Fruit fly (Drosophila melanogaster) whole organism, prepupa: ENCODE measurements around the gene eEF1alpha2.

Experiments
- Blimp-1 ChIP-seq: fragments of 200-800 bp; sonication (Bioruptor generic); optimal IDR thresholded peaks from 3 replicates; lab custom pipeline; 2017; ENCODE audit warnings: missing biosample characterization, missing genetic modification characterization, mild to moderate bottlenecking, moderate library complexity, missing genetic modification reagents
- CG10631 ChIP-seq: fragments of 200-800 bp; sonication (Bioruptor generic); optimal IDR thresholded peaks from 2 replicates; lab custom pipeline; 2016; ENCODE audit warnings: missing biosample characterization, missing genetic modification characterization
- CG10669 ChIP-seq: fragments of 200-800 bp; sonication (Bioruptor generic); optimal IDR thresholded peaks from 3 replicates; lab custom pipeline; 2018; ENCODE audit warnings: missing biosample characterization, mild to moderate bottlenecking, missing genetic modification characterization, moderate library complexity
- CG11762 ChIP-seq: fragments of 200-800 bp; sonication (Bioruptor generic); optimal IDR thresholded peaks from 3 replicates; lab custom pipeline; 2016; ENCODE audit warnings: missing biosample characterization, missing genetic modification characterization; ENCODE audit not compliant: insufficient read depth
- CG11902 ChIP-seq: fragments of 200-800 bp; sonication (Bioruptor generic); optimal IDR thresholded peaks from 3 replicates; lab custom pipeline; 2016; ENCODE audit warnings: missing biosample characterization, missing genetic modification characterization
- CG15336 ChIP-seq: fragments of 200-800 bp; sonication (Bioruptor generic); IDR thresholded peaks from 2 replicates; pipeline ENCODE4 v1.3.6; 2022; ENCODE audit warnings: missing biosample characterization, missing genetic modification characterization
- CG16779 ChIP-seq: fragments of 200-800 bp; sonication (Bioruptor generic); optimal IDR thresholded peaks from 3 replicates; lab custom pipeline; 2017; ENCODE audit warnings: missing biosample characterization, mild to moderate bottlenecking, missing genetic modification characterization
- CG3032 ChIP-seq: fragments of 200-800 bp; optimal IDR thresholded peaks from 2 replicates; lab custom pipeline; 2019; ENCODE audit warnings: missing biosample characterization, mild to moderate bottlenecking, missing genetic modification characterization, moderate library complexity
- CG32006 ChIP-seq: fragments of 200-800 bp; sonication (Bioruptor generic); optimal IDR thresholded peaks from 3 replicates; lab custom pipeline; 2017; ENCODE audit warnings: missing biosample characterization, mild to moderate bottlenecking, missing genetic modification characterization
- CG3919 ChIP-seq: fragments of 200-800 bp; sonication (Bioruptor generic); optimal IDR thresholded peaks from 3 replicates; lab custom pipeline; 2016; ENCODE audit warnings: missing biosample characterization, missing genetic modification characterization
- CG4318 ChIP-seq: fragments of 200-800 bp; sonication (Bioruptor generic); optimal IDR thresholded peaks from 3 replicates; lab custom pipeline; 2017; ENCODE audit warnings: missing biosample characterization, mild to moderate bottlenecking, missing genetic modification characterization
- CG6163 ChIP-seq: fragments of 200-800 bp; sonication (Bioruptor generic); IDR thresholded peaks from 3 replicates; pipeline ENCODE4 v1.3.6; 2022; ENCODE audit warnings: missing biosample characterization, missing genetic modification characterization
- CG6276 ChIP-seq: fragments of 200-800 bp; sonication (Bioruptor generic); optimal IDR thresholded peaks from 2 replicates; lab custom pipeline; 2017; ENCODE audit warnings: missing biosample characterization, mild to moderate bottlenecking, missing genetic modification characterization
- CG6854 ChIP-seq: fragments of 200-800 bp; sonication (Bioruptor generic); optimal IDR thresholded peaks from 2 replicates; lab custom pipeline; 2017; ENCODE audit warnings: missing biosample characterization, mild to moderate bottlenecking, missing genetic modification characterization
- CG7368 ChIP-seq: fragments of 200-800 bp; sonication (Bioruptor generic); optimal IDR thresholded peaks from 3 replicates; lab custom pipeline; 2016; ENCODE audit warnings: missing biosample characterization, missing genetic modification characterization
- CG8119 ChIP-seq: fragments of 200-800 bp; sonication (Bioruptor generic); IDR thresholded peaks from 3 replicates; pipeline ENCODE4 v1.3.6; 2022; ENCODE audit warnings: missing biosample characterization, missing genetic modification characterization
- CG8319 ChIP-seq: fragments of 200-800 bp; sonication (Bioruptor generic); optimal IDR thresholded peaks from 3 replicates; lab custom pipeline; 2016; ENCODE audit warnings: missing biosample characterization, missing genetic modification characterization
- CG8632 ChIP-seq: fragments of 200-800 bp; sonication (Bioruptor generic); optimal IDR thresholded peaks from 3 replicates; lab custom pipeline; 2016; ENCODE audit warnings: missing biosample characterization, missing genetic modification characterization
- CG9139 ChIP-seq: fragments of 200-800 bp; sonication (Bioruptor generic); optimal IDR thresholded peaks from 3 replicates; lab custom pipeline; 2017; ENCODE audit warnings: missing biosample characterization, mild to moderate bottlenecking, missing genetic modification characterization
- Eip78C ChIP-seq: fragments of 200-800 bp; sonication (Bioruptor generic); peaks from one replicate; lab custom pipeline; 2016; ENCODE audit warnings: missing biosample characterization, missing genetic modification characterization
- Eip93F ChIP-seq: fragments of 200-800 bp; sonication (Bioruptor generic); optimal IDR thresholded peaks from 2 replicates; lab custom pipeline; 2016; ENCODE audit warnings: missing biosample characterization, mild to moderate bottlenecking, missing genetic modification characterization
- Ets21C ChIP-seq: fragments of 200-800 bp; sonication (Bioruptor generic); optimal IDR thresholded peaks from 3 replicates; lab custom pipeline; 2016; ENCODE audit warnings: missing biosample characterization, missing genetic modification characterization
- Gug ChIP-seq: fragments of 200-800 bp; sonication (Bioruptor generic); IDR thresholded peaks from 2 replicates; pipeline ENCODE4 v1.3.6; 2022; ENCODE audit warnings: missing biosample characterization, missing genetic modification characterization
- Hr38 ChIP-seq: sonication (Bioruptor generic); optimal IDR thresholded peaks from 2 replicates; lab custom pipeline; 2016; ENCODE audit warnings: missing biosample characterization, missing genetic modification characterization
- Hr39 ChIP-seq: fragments of 200-800 bp; sonication (Bioruptor generic); optimal IDR thresholded peaks from 2 replicates; lab custom pipeline; 2016; ENCODE audit warnings: missing biosample characterization, missing genetic modification characterization
- Met ChIP-seq: fragments of 200-800 bp; sonication (Bioruptor generic); optimal IDR thresholded peaks from 3 replicates; lab custom pipeline; 2016; ENCODE audit warnings: missing biosample characterization, missing genetic modification characterization
- Sox14 ChIP-seq: fragments of 200-800 bp; sonication (Bioruptor generic); optimal IDR thresholded peaks from 3 replicates; lab custom pipeline; 2016; ENCODE audit warnings: missing biosample characterization, missing genetic modification characterization
- achi ChIP-seq: fragments of 200-800 bp; sonication (Bioruptor generic); optimal IDR thresholded peaks from 3 replicates; lab custom pipeline; 2016; ENCODE audit warnings: missing biosample characterization, missing genetic modification characterization
- acj6 ChIP-seq: fragments of 200-800 bp; sonication (Bioruptor generic); optimal IDR thresholded peaks from 3 replicates; lab custom pipeline; 2016; ENCODE audit warnings: missing biosample characterization, missing genetic modification characterization
- cyc ChIP-seq: fragments of 200-800 bp; sonication (Bioruptor generic); optimal IDR thresholded peaks from 3 replicates; lab custom pipeline; 2016; ENCODE audit warnings: missing biosample characterization, missing genetic modification characterization
- eg ChIP-seq: fragments of 200-800 bp; sonication (Bioruptor generic); IDR thresholded peaks from 3 replicates; pipeline ENCODE4 v1.3.6; 2022; ENCODE audit warnings: missing biosample characterization, missing genetic modification characterization
- esn ChIP-seq: fragments of 200-800 bp; sonication (Bioruptor generic); optimal IDR thresholded peaks from 2 replicates; lab custom pipeline; 2016; ENCODE audit warnings: missing biosample characterization, mild to moderate bottlenecking, missing genetic modification characterization, moderate library complexity
- fd59A ChIP-seq: fragments of 200-800 bp; sonication (Bioruptor generic); optimal IDR thresholded peaks from 2 replicates; lab custom pipeline; 2017; ENCODE audit warnings: missing biosample characterization, mild to moderate bottlenecking, missing genetic modification characterization, missing genetic modification reagents
- lz ChIP-seq: fragments of 200-800 bp; sonication (Bioruptor generic); optimal IDR thresholded peaks from 3 replicates; lab custom pipeline; 2016; ENCODE audit warnings: missing biosample characterization, missing genetic modification characterization
- net ChIP-seq: fragments of 200-800 bp; sonication (Bioruptor generic); optimal IDR thresholded peaks from 3 replicates; lab custom pipeline; 2016; ENCODE audit warnings: missing biosample characterization, missing genetic modification characterization
- pdm3 ChIP-seq: fragments of 200-800 bp; sonication (Bioruptor generic); optimal IDR thresholded peaks from 3 replicates; lab custom pipeline; 2016; ENCODE audit warnings: missing biosample characterization, missing genetic modification characterization
- salr ChIP-seq, 2 experiments: fragments of 200-800 bp; sonication (Bioruptor generic); optimal IDR thresholded peaks; 3 replicates each; lab custom pipeline; 2016 to 2018; ENCODE audit warnings: missing biosample characterization in 2 of 2, missing genetic modification characterization in 2 of 2, mild to moderate bottlenecking in 1 of 2
- spab ChIP-seq: fragments of 200-800 bp; sonication (Bioruptor generic); optimal IDR thresholded peaks from 2 replicates; lab custom pipeline; 2017; ENCODE audit warnings: missing biosample characterization, mild to moderate bottlenecking, missing genetic modification characterization, missing genetic modification reagents
- ss ChIP-seq, 2 experiments: fragments of 200-800 bp; sonication (Bioruptor generic); optimal IDR thresholded peaks; 2 replicates in 1 of 2; 3 replicates in 1 of 2; lab custom pipeline; 2017 to 2018; ENCODE audit warnings: mild to moderate bottlenecking in 2 of 2, missing biosample characterization in 2 of 2, missing genetic modification characterization in 2 of 2, moderate library complexity in 1 of 2
- topi ChIP-seq: fragments of 200-800 bp; sonication (Bioruptor generic); optimal IDR thresholded peaks from 3 replicates; lab custom pipeline; 2016; ENCODE audit warnings: missing biosample characterization, missing genetic modification characterization
- vri ChIP-seq: fragments of 200-800 bp; sonication (Bioruptor generic); optimal IDR thresholded peaks from 3 replicates; lab custom pipeline; 2016; ENCODE audit warnings: missing biosample characterization, mild to moderate bottlenecking, missing genetic modification characterization

Gene eEF1alpha2

dm6 chr3R:31762672-31763071, 24.4 kb downstream of the eEF1alpha2 start (continued):
- peak in 1 of 2 experiments; percentile 15 for TF ChIP-seq salr (GFP tag; optimal IDR thresholded peaks at IDR 0.05; lab: Kevin White, UChicago)
- TF ChIP-seq ss (GFP tag; optimal IDR thresholded peaks at IDR 0.05; lab: Kevin White, UChicago): peak in 1 of 2 experiments; percentile 75
- peak; percentile 68 for TF ChIP-seq CG11762 (GFP tag; lab: Kevin White, UChicago)
- no peak for TF ChIP-seq Hr38 (GFP tag; lab: Kevin White, UChicago)
- no peak for TF ChIP-seq lz (GFP tag; lab: Kevin White, UChicago)
- peak; percentile 68 for TF ChIP-seq CG10631 (GFP tag; lab: Kevin White, UChicago)
- peak; percentile 74 for TF ChIP-seq eg (GFP tag; lab: Robert Waterston, UW)
- TF ChIP-seq Met (GFP tag; lab: Kevin White, UChicago): no peak
- TF ChIP-seq CG8319 (GFP tag; lab: Kevin White, UChicago): peak; percentile 31
- peak; percentile 34 for TF ChIP-seq Sox14 (GFP tag; lab: Kevin White, UChicago)
- peak; percentile 58 for TF ChIP-seq spab (GFP tag; lab: Kevin White, UChicago)
- TF ChIP-seq CG7368 (GFP tag; lab: Kevin White, UChicago): peak; percentile 54
- TF ChIP-seq CG9139 (GFP tag; lab: Kevin White, UChicago): peak; percentile 27
- TF ChIP-seq, all 60 proteins: peak for 45

DNA sequence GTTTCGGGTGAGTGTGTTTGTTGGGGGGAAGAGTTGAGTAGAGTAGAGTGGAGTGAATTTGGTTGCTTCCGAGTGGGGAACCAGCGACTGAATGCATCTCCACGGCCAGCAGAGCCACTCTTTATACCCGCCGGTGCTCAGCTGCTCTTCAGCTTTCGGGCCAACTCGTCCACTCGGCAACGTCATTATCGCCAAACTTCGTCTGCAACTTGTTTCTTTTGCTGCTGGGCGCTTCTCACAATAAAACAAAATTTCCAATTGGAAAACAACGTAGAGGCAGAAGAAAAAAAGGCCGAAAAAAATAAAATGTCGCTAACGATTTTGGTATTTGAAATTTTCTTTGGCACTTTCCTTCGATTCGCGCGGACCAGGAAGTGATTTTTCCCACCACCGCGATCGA, 26.4 kb downstream of the eEF1alpha2 start, which contains the start of gene CG2150:
CG2150 (minus strand) TSS at position 101 of the 400 bp plus-strand sequence.
- no peak for TF ChIP-seq CG9139 (GFP tag; lab: Kevin White, UChicago)
- no peak for TF ChIP-seq Hr39
- TF ChIP-seq CG6276 (GFP tag; lab: Kevin White, UChicago): peak; percentile 48
- TF ChIP-seq net (GFP tag; lab: Kevin White, UChicago): no peak
- 0 out of 2 replicates have a peak, but pooled peaks have one; percentile 19 for TF ChIP-seq CG15336 (GFP tag; lab: Robert Waterston, UW)
- peak; percentile 36; the same call in 1 of the 3 replicates for TF ChIP-seq eg (GFP tag; lab: Robert Waterston, UW)

dm6 chr3R:31765145-31765544, 26.9 kb downstream of the eEF1alpha2 start:
- TF ChIP-seq CG6854 (GFP tag; lab: Kevin White, UChicago): no peak
- no peak for TF ChIP-seq spab (GFP tag; lab: Kevin White, UChicago)
- TF ChIP-seq CG8119 (GFP tag; lab: Robert Waterston, UW): no peak
- TF ChIP-seq fd59A: no peak
- no peak for TF ChIP-seq CG4318 (GFP tag; lab: Kevin White, UChicago)
- TF ChIP-seq CG3032 (tag; lab: Kevin White, UChicago): no peak
- no peak for TF ChIP-seq topi
- TF ChIP-seq Eip78C (GFP tag; lab: Kevin White, UChicago): no peak
- no peak for TF ChIP-seq CG6276 (GFP tag; lab: Kevin White, UChicago)
- TF ChIP-seq Ets21C (GFP tag; lab: Kevin White, UChicago): no peak
- TF ChIP-seq acj6: no peak

dm6 chr3R:31767528-31767927, 29.3 kb downstream of the eEF1alpha2 start:
- TF ChIP-seq CG16779 (tag; lab: Kevin White, UChicago) (peak; percentile 28), lz (GFP tag; lab: Kevin White, UChicago) (peak; percentile 10), Blimp-1 (GFP tag; lab: Kevin White, UChicago) (peak; percentile 5), CG3919 (peak; percentile 53), CG15336 (GFP tag; lab: Robert Waterston, UW) (peak; percentile 63), ss (GFP tag; optimal IDR thresholded peaks at IDR 0.05; lab: Kevin White, UChicago) (no peak), achi (GFP tag; lab: Kevin White, UChicago) (peak; percentile 50), CG8319 (GFP tag; lab: Kevin White, UChicago) (peak; percentile 27), acj6 (peak; percentile 59), CG6163 (GFP tag; lab: Robert Waterston, UW) (no peak), spab (GFP tag; lab: Kevin White, UChicago) (peak; percentile 29), CG32006 (GFP tag; lab: Kevin White, UChicago) (peak; percentile 82), topi (peak; percentile 3), Met (GFP tag; lab: Kevin White, UChicago) (no peak), CG10631 (GFP tag; lab: Kevin White, UChicago) (peak; percentile 61), Eip93F (GFP tag; lab: Kevin White, UChicago) (no peak), pdm3 (GFP tag; lab: Kevin White, UChicago) (peak; percentile 52), CG6854 (GFP tag; lab: Kevin White, UChicago) (no peak), CG3032 (tag; lab: Kevin White, UChicago) (peak; percentile 33), CG11762 (GFP tag; lab: Kevin White, UChicago) (peak; percentile 36), vri (GFP tag; lab: Kevin White, UChicago) (no peak), Eip78C (GFP tag; lab: Kevin White, UChicago) (peak; percentile 92), esn (GFP tag; lab: Kevin White, UChicago) (peak; percentile 5), Sox14 (GFP tag; lab: Kevin White, UChicago) (peak; percentile 4), cyc (GFP tag; lab: Kevin White, UChicago) (peak; percentile 7), CG8632 (peak; percentile 43), net (GFP tag; lab: Kevin White, UChicago) (peak; percentile 32), CG11902 (GFP tag; lab: Kevin White, UChicago) (peak; percentile 23), CG9139 (GFP tag; lab: Kevin White, UChicago) (no peak), CG6276 (GFP tag; lab: Kevin White, UChicago) (peak; percentile 58), CG10669 (GFP tag; lab: Kevin White, UChicago) (peak; percentile 41), Gug (GFP tag; lab: Robert Waterston, UW) (no peak)
